Worm (Caenorhabditis elegans): ENCODE results near the gene clec-151.

- no peak for TF ChIP-seq skn-1 (tag; optimal IDR thresholded peaks at IDR 0.05)
- peak; percentile 51 for TF ChIP-seq isw-1 (GFP tag; IDR thresholded peaks at IDR 0.05)
- no peak for TF ChIP-seq ces-1 (GFP tag; optimal IDR thresholded peaks at IDR 0.05)
- peak; percentile 87 to 94 for TF ChIP-seq lin-35 (GFP tag; optimal IDR thresholded peaks at IDR 0.05)
- no peak for TF ChIP-seq pax-3 (tag; optimal IDR thresholded peaks at IDR 0.05)
- no peak for TF ChIP-seq unc-62 (GFP tag; optimal IDR thresholded peaks at IDR 0.05)
- TF ChIP-seq F16B12.6 (tag; optimal IDR thresholded peaks at IDR 0.05) = peak; percentile 95
- peak; percentile 70 for TF ChIP-seq C16A3.4 (tag; optimal IDR thresholded peaks at IDR 0.05)
- TF ChIP-seq elt-2 (tag; optimal IDR thresholded peaks at IDR 0.05) = no peak
- no peak for TF ChIP-seq ceh-88 (GFP tag; IDR thresholded peaks at IDR 0.05)
- peak; percentile 26 for TF ChIP-seq fkh-8 (tag; optimal IDR thresholded peaks at IDR 0.05)
- TF ChIP-seq rnt-1 (tag; optimal IDR thresholded peaks at IDR 0.05) = peak; percentile 69
- peak; percentile 64 for TF ChIP-seq swsn-7 (tag; optimal IDR thresholded peaks at IDR 0.05)
These were observed 41.1 kb upstream of the clec-151 start, which contains the start of the genes F35G12.7 and smc-4 for ce11 chrIII:4587177-4587576.

All from whole organism, L1 larva.